Worm (Caenorhabditis elegans) whole organism, young adult: ENCODE measurements around the gene srx-131.

Experiments
- athp-1 ChIP-seq: sonication (generic microtip); optimal IDR thresholded peaks from 2 replicates; lab custom pipeline; 2017; ENCODE audit warnings: mild to moderate bottlenecking, missing genetic modification characterization, missing compliant biosample characterization
- dpff-1 ChIP-seq: sonication (generic microtip); optimal IDR thresholded peaks from 2 replicates; lab custom pipeline; 2017; ENCODE audit warnings: mild to moderate bottlenecking, missing genetic modification characterization, missing compliant biosample characterization
- lin-26 ChIP-seq: fragments of 200-800 bp; sonication (Bioruptor generic); IDR thresholded peaks from 2 replicates; pipeline ENCODE4 v1.3.6; 2022; ENCODE audit warnings: missing genetic modification reagents, missing genetic modification characterization, missing compliant biosample characterization
- madf-6 ChIP-seq: fragments of 200-800 bp; sonication (Bioruptor generic); IDR thresholded peaks from 2 replicates; pipeline ENCODE4 v1.3.6; 2022; ENCODE audit warnings: missing genetic modification reagents, missing genetic modification characterization, missing compliant biosample characterization
- nhr-120 ChIP-seq: fragments of 200-800 bp; sonication (Bioruptor generic); IDR thresholded peaks from 2 replicates; pipeline ENCODE4 v1.3.6; 2022; ENCODE audit warnings: missing genetic modification characterization, missing compliant biosample characterization
- nhr-27 ChIP-seq: fragments of 200-800 bp; sonication (Bioruptor generic); optimal IDR thresholded peaks from 2 replicates; lab custom pipeline; 2018; ENCODE audit warnings: mild to moderate bottlenecking, missing genetic modification characterization, moderate library complexity, missing compliant biosample characterization
- repo-1 ChIP-seq: sonication (generic microtip); optimal IDR thresholded peaks from 2 replicates; lab custom pipeline; 2017; ENCODE audit warnings: mild to moderate bottlenecking, missing genetic modification characterization, missing compliant biosample characterization
- snpc-1.1 ChIP-seq: sonication (generic microtip); optimal IDR thresholded peaks from 2 replicates; lab custom pipeline; 2017; ENCODE audit warnings: missing genetic modification characterization, mild to moderate bottlenecking, missing compliant biosample characterization, antibody characterized with exemption, moderate library complexity, missing genotype, missing genetic modification reagents; ENCODE audit not compliant: insufficient read depth
- tbx-9 ChIP-seq: sonication (generic microtip); optimal IDR thresholded peaks from 2 replicates; lab custom pipeline; 2016; ENCODE audit warnings: borderline replicate concordance, missing genetic modification characterization, inconsistent platforms, missing compliant biosample characterization
- unc-130 ChIP-seq: sonication (generic microtip); optimal IDR thresholded peaks from 2 replicates; lab custom pipeline; 2016; ENCODE audit warnings: missing genetic modification reagents, missing genetic modification characterization, missing compliant biosample characterization
- unc-62 ChIP-seq: fragments of 150-350 bp; optimal IDR thresholded peaks from 2 replicates; lab custom pipeline; 2014; ENCODE audit warnings: missing biosample characterization, missing genetic modification reagents, missing genetic modification characterization

ce11 chrV:13889516-13889915 is 44.3 kb downstream of the srx-131 start, which contains the start of gene spp-12:
- no peak for TF ChIP-seq tbx-9
- no peak for TF ChIP-seq nhr-120 (GFP tag; lab: Robert Waterston, UW)
- no peak for TF ChIP-seq lin-26 (GFP tag; lab: Robert Waterston, UW)
- no peak for TF ChIP-seq unc-62 (GFP tag; lab: Kevin White, UChicago)
- TF ChIP-seq snpc-1.1 (tag; lab: Kevin White, UChicago): no peak
- TF ChIP-seq madf-6 (GFP tag; lab: Robert Waterston, UW): no peak
- TF ChIP-seq unc-130 (GFP tag; lab: Kevin White, UChicago): no peak
- TF ChIP-seq dpff-1 (tag; lab: Kevin White, UChicago): no peak
- no peak for TF ChIP-seq nhr-27
- no peak for TF ChIP-seq repo-1 (tag; lab: Kevin White, UChicago)
- TF ChIP-seq athp-1 (tag; lab: Kevin White, UChicago): no peak
